Fruit fly (Drosophila melanogaster) whole organism, prepupa: ENCODE data around the gene Tsf2.

ENCODE experiments used
- Blimp-1 ChIP-seq: fragments of 200-800 bp; sonication (Bioruptor generic); optimal IDR thresholded peaks from 3 replicates; lab custom pipeline; 2017; ENCODE audit warnings: missing biosample characterization, missing genetic modification characterization, mild to moderate bottlenecking, moderate library complexity, missing genetic modification reagents
- CG10669 ChIP-seq: fragments of 200-800 bp; sonication (Bioruptor generic); optimal IDR thresholded peaks from 3 replicates; lab custom pipeline; 2018; ENCODE audit warnings: missing biosample characterization, mild to moderate bottlenecking, missing genetic modification characterization, moderate library complexity
- CG11294 ChIP-seq: fragments of 200-800 bp; sonication (Bioruptor generic); IDR thresholded peaks from 2 replicates; pipeline ENCODE4 v1.3.6; 2022; ENCODE audit warnings: missing biosample characterization, missing genetic modification characterization
- CG11762 ChIP-seq: fragments of 200-800 bp; sonication (Bioruptor generic); optimal IDR thresholded peaks from 3 replicates; lab custom pipeline; 2016; ENCODE audit warnings: missing biosample characterization, missing genetic modification characterization; ENCODE audit not compliant: insufficient read depth
- CG11902 ChIP-seq: fragments of 200-800 bp; sonication (Bioruptor generic); optimal IDR thresholded peaks from 3 replicates; lab custom pipeline; 2016; ENCODE audit warnings: missing biosample characterization, missing genetic modification characterization
- CG15336 ChIP-seq: fragments of 200-800 bp; sonication (Bioruptor generic); IDR thresholded peaks from 2 replicates; pipeline ENCODE4 v1.3.6; 2022; ENCODE audit warnings: missing biosample characterization, missing genetic modification characterization
- CG1621 ChIP-seq: fragments of 200-800 bp; sonication (Bioruptor generic); optimal IDR thresholded peaks from 3 replicates; lab custom pipeline; 2018; ENCODE audit warnings: missing biosample characterization, mild to moderate bottlenecking, missing genetic modification characterization
- CG16779 ChIP-seq: fragments of 200-800 bp; sonication (Bioruptor generic); optimal IDR thresholded peaks from 3 replicates; lab custom pipeline; 2017; ENCODE audit warnings: missing biosample characterization, mild to moderate bottlenecking, missing genetic modification characterization
- CG3032 ChIP-seq: fragments of 200-800 bp; optimal IDR thresholded peaks from 2 replicates; lab custom pipeline; 2019; ENCODE audit warnings: missing biosample characterization, mild to moderate bottlenecking, missing genetic modification characterization, moderate library complexity
- CG31627 ChIP-seq: fragments of 200-800 bp; sonication (Bioruptor generic); optimal IDR thresholded peaks from 3 replicates; lab custom pipeline; 2016; ENCODE audit warnings: missing biosample characterization, missing genetic modification characterization
- CG32006 ChIP-seq: fragments of 200-800 bp; sonication (Bioruptor generic); optimal IDR thresholded peaks from 3 replicates; lab custom pipeline; 2017; ENCODE audit warnings: missing biosample characterization, mild to moderate bottlenecking, missing genetic modification characterization
- CG34406 ChIP-seq: fragments of 200-800 bp; sonication (Bioruptor generic); optimal IDR thresholded peaks from 3 replicates; lab custom pipeline; 2016; ENCODE audit warnings: missing biosample characterization, missing genetic modification characterization
- CG4318 ChIP-seq: fragments of 200-800 bp; sonication (Bioruptor generic); optimal IDR thresholded peaks from 3 replicates; lab custom pipeline; 2017; ENCODE audit warnings: missing biosample characterization, mild to moderate bottlenecking, missing genetic modification characterization
- CG6163 ChIP-seq: fragments of 200-800 bp; sonication (Bioruptor generic); IDR thresholded peaks from 3 replicates; pipeline ENCODE4 v1.3.6; 2022; ENCODE audit warnings: missing biosample characterization, missing genetic modification characterization
- CG6276 ChIP-seq: fragments of 200-800 bp; sonication (Bioruptor generic); optimal IDR thresholded peaks from 2 replicates; lab custom pipeline; 2017; ENCODE audit warnings: missing biosample characterization, mild to moderate bottlenecking, missing genetic modification characterization
- CG6792 ChIP-seq: fragments of 200-800 bp; sonication (Bioruptor generic); optimal IDR thresholded peaks from 3 replicates; lab custom pipeline; 2016; ENCODE audit warnings: missing biosample characterization, missing genetic modification characterization
- CG6808 ChIP-seq: fragments of 200-800 bp; sonication (Bioruptor generic); optimal IDR thresholded peaks from 3 replicates; lab custom pipeline; 2017; ENCODE audit warnings: missing biosample characterization, missing genetic modification characterization, mild to moderate bottlenecking, moderate library complexity, missing genetic modification reagents
- CG6854 ChIP-seq: fragments of 200-800 bp; sonication (Bioruptor generic); optimal IDR thresholded peaks from 2 replicates; lab custom pipeline; 2017; ENCODE audit warnings: missing biosample characterization, mild to moderate bottlenecking, missing genetic modification characterization
- CG7368 ChIP-seq: fragments of 200-800 bp; sonication (Bioruptor generic); optimal IDR thresholded peaks from 3 replicates; lab custom pipeline; 2016; ENCODE audit warnings: missing biosample characterization, missing genetic modification characterization
- CG8119 ChIP-seq: fragments of 200-800 bp; sonication (Bioruptor generic); IDR thresholded peaks from 3 replicates; pipeline ENCODE4 v1.3.6; 2022; ENCODE audit warnings: missing biosample characterization, missing genetic modification characterization
- CG8319 ChIP-seq: fragments of 200-800 bp; sonication (Bioruptor generic); optimal IDR thresholded peaks from 3 replicates; lab custom pipeline; 2016; ENCODE audit warnings: missing biosample characterization, missing genetic modification characterization
- CG8632 ChIP-seq: fragments of 200-800 bp; sonication (Bioruptor generic); optimal IDR thresholded peaks from 3 replicates; lab custom pipeline; 2016; ENCODE audit warnings: missing biosample characterization, missing genetic modification characterization
- CG9139 ChIP-seq: fragments of 200-800 bp; sonication (Bioruptor generic); optimal IDR thresholded peaks from 3 replicates; lab custom pipeline; 2017; ENCODE audit warnings: missing biosample characterization, mild to moderate bottlenecking, missing genetic modification characterization
- Eip75B ChIP-seq: fragments of 200-800 bp; sonication (Bioruptor generic); optimal IDR thresholded peaks from 3 replicates; lab custom pipeline; 2016; ENCODE audit warnings: missing biosample characterization, missing genetic modification characterization
- Eip78C ChIP-seq: fragments of 200-800 bp; sonication (Bioruptor generic); peaks from one replicate; lab custom pipeline; 2016; ENCODE audit warnings: missing biosample characterization, missing genetic modification characterization
- Ets21C ChIP-seq: fragments of 200-800 bp; sonication (Bioruptor generic); optimal IDR thresholded peaks from 3 replicates; lab custom pipeline; 2016; ENCODE audit warnings: missing biosample characterization, missing genetic modification characterization
- Ets96B ChIP-seq: fragments of 200-800 bp; optimal IDR thresholded peaks from 2 replicates; lab custom pipeline; 2019; ENCODE audit warnings: missing biosample characterization, mild to moderate bottlenecking, missing genetic modification characterization, moderate library complexity
- Gug ChIP-seq: fragments of 200-800 bp; sonication (Bioruptor generic); IDR thresholded peaks from 2 replicates; pipeline ENCODE4 v1.3.6; 2022; ENCODE audit warnings: missing biosample characterization, missing genetic modification characterization
- Hr38 ChIP-seq: sonication (Bioruptor generic); optimal IDR thresholded peaks from 2 replicates; lab custom pipeline; 2016; ENCODE audit warnings: missing biosample characterization, missing genetic modification characterization
- Hr39 ChIP-seq: fragments of 200-800 bp; sonication (Bioruptor generic); optimal IDR thresholded peaks from 2 replicates; lab custom pipeline; 2016; ENCODE audit warnings: missing biosample characterization, missing genetic modification characterization
- Hr4 ChIP-seq: fragments of 200-800 bp; sonication (Bioruptor generic); optimal IDR thresholded peaks from 3 replicates; lab custom pipeline; 2016; ENCODE audit warnings: missing biosample characterization, missing genetic modification characterization
- Lpt ChIP-seq: fragments of 200-800 bp; sonication (Bioruptor generic); optimal IDR thresholded peaks from 3 replicates; lab custom pipeline; 2016; ENCODE audit warnings: missing biosample characterization, missing genetic modification characterization
- OdsH ChIP-seq: fragments of 200-800 bp; sonication (Bioruptor generic); optimal IDR thresholded peaks from 3 replicates; lab custom pipeline; 2016; ENCODE audit warnings: missing biosample characterization, missing genetic modification characterization
- Smox ChIP-seq: fragments of 200-800 bp; sonication (Bioruptor generic); optimal IDR thresholded peaks from 3 replicates; lab custom pipeline; 2016; ENCODE audit warnings: missing biosample characterization, missing genetic modification characterization
- Sox102F ChIP-seq: fragments of 200-800 bp; sonication (Bioruptor generic); optimal IDR thresholded peaks from 2 replicates; lab custom pipeline; 2016; ENCODE audit warnings: missing biosample characterization, mild to moderate bottlenecking, missing genetic modification characterization
- Sox14 ChIP-seq: fragments of 200-800 bp; sonication (Bioruptor generic); optimal IDR thresholded peaks from 3 replicates; lab custom pipeline; 2016; ENCODE audit warnings: missing biosample characterization, missing genetic modification characterization
- Sox15 ChIP-seq: fragments of 200-800 bp; sonication (Bioruptor generic); optimal IDR thresholded peaks from 3 replicates; lab custom pipeline; 2016; ENCODE audit warnings: missing biosample characterization, missing genetic modification characterization
- achi ChIP-seq: fragments of 200-800 bp; sonication (Bioruptor generic); optimal IDR thresholded peaks from 3 replicates; lab custom pipeline; 2016; ENCODE audit warnings: missing biosample characterization, missing genetic modification characterization
- cyc ChIP-seq: fragments of 200-800 bp; sonication (Bioruptor generic); optimal IDR thresholded peaks from 3 replicates; lab custom pipeline; 2016; ENCODE audit warnings: missing biosample characterization, missing genetic modification characterization
- dsx ChIP-seq: fragments of 200-800 bp; optimal IDR thresholded peaks from 3 replicates; lab custom pipeline; 2019; ENCODE audit warnings: missing biosample characterization, mild to moderate bottlenecking, missing genetic modification characterization, moderate library complexity; ENCODE audit not compliant: poor library complexity, severe bottlenecking
- eg ChIP-seq: fragments of 200-800 bp; sonication (Bioruptor generic); IDR thresholded peaks from 3 replicates; pipeline ENCODE4 v1.3.6; 2022; ENCODE audit warnings: missing biosample characterization, missing genetic modification characterization
- esn ChIP-seq: fragments of 200-800 bp; sonication (Bioruptor generic); optimal IDR thresholded peaks from 2 replicates; lab custom pipeline; 2016; ENCODE audit warnings: missing biosample characterization, mild to moderate bottlenecking, missing genetic modification characterization, moderate library complexity
- fd59A ChIP-seq: fragments of 200-800 bp; sonication (Bioruptor generic); optimal IDR thresholded peaks from 2 replicates; lab custom pipeline; 2017; ENCODE audit warnings: missing biosample characterization, mild to moderate bottlenecking, missing genetic modification characterization, missing genetic modification reagents
- fd85E ChIP-seq: fragments of 200-800 bp; sonication (Bioruptor generic); optimal IDR thresholded peaks from 3 replicates; lab custom pipeline; 2016; ENCODE audit warnings: missing biosample characterization, missing genetic modification characterization
- fkh ChIP-seq: fragments of 200-800 bp; sonication (Bioruptor generic); optimal IDR thresholded peaks from 3 replicates; lab custom pipeline; 2017; ENCODE audit warnings: missing biosample characterization, mild to moderate bottlenecking, missing genetic modification characterization, moderate library complexity
- lz ChIP-seq: fragments of 200-800 bp; sonication (Bioruptor generic); optimal IDR thresholded peaks from 3 replicates; lab custom pipeline; 2016; ENCODE audit warnings: missing biosample characterization, missing genetic modification characterization
- net ChIP-seq: fragments of 200-800 bp; sonication (Bioruptor generic); optimal IDR thresholded peaks from 3 replicates; lab custom pipeline; 2016; ENCODE audit warnings: missing biosample characterization, missing genetic modification characterization
- pdm3 ChIP-seq: fragments of 200-800 bp; sonication (Bioruptor generic); optimal IDR thresholded peaks from 3 replicates; lab custom pipeline; 2016; ENCODE audit warnings: missing biosample characterization, missing genetic modification characterization
- ss ChIP-seq, 2 experiments: fragments of 200-800 bp; sonication (Bioruptor generic); optimal IDR thresholded peaks; 2 replicates in 1 of 2; 3 replicates in 1 of 2; lab custom pipeline; 2017 to 2018; ENCODE audit warnings: mild to moderate bottlenecking in 2 of 2, missing biosample characterization in 2 of 2, missing genetic modification characterization in 2 of 2, moderate library complexity in 1 of 2
- svp ChIP-seq: fragments of 200-800 bp; sonication (Bioruptor generic); peaks from one replicate; lab custom pipeline; 2016; ENCODE audit warnings: missing biosample characterization, missing genetic modification characterization
- topi ChIP-seq: fragments of 200-800 bp; sonication (Bioruptor generic); optimal IDR thresholded peaks from 3 replicates; lab custom pipeline; 2016; ENCODE audit warnings: missing biosample characterization, missing genetic modification characterization
- vri ChIP-seq: fragments of 200-800 bp; sonication (Bioruptor generic); optimal IDR thresholded peaks from 3 replicates; lab custom pipeline; 2016; ENCODE audit warnings: missing biosample characterization, mild to moderate bottlenecking, missing genetic modification characterization

The Tsf2 gene

dm6 chr3L:12533392-12534070, at the start of gene Tsf2, which contains the start of gene CG34242:
Gene Tsf2 (minus strand): TSS chr3L:12533724.
Gene CG34242 (plus strand): TSS chr3L:12533996.
- TF ChIP-seq Sox102F (GFP tag; lab: Kevin White, UChicago): no peak
- TF ChIP-seq CG1621 (tag; lab: Kevin White, UChicago): peak; percentile 42
- peak; percentile 20 for TF ChIP-seq esn (GFP tag; lab: Kevin White, UChicago)
- TF ChIP-seq CG8632: no peak
- TF ChIP-seq eg (GFP tag; lab: Robert Waterston, UW): peak; percentile 95
- no peak for TF ChIP-seq Hr39 (GFP tag; lab: Kevin White, UChicago)
- no peak for TF ChIP-seq CG6276 (GFP tag; lab: Kevin White, UChicago)
- peak; percentile 89 for TF ChIP-seq Eip78C (GFP tag; lab: Kevin White, UChicago)
- no peak for TF ChIP-seq Hr4
- peak; percentile 82 for TF ChIP-seq CG11762 (GFP tag; lab: Kevin White, UChicago)
- no peak for TF ChIP-seq CG31627 (GFP tag; lab: Kevin White, UChicago)
- TF ChIP-seq CG9139 (GFP tag; lab: Kevin White, UChicago): peak; percentile 69
- peak; percentile 84 for TF ChIP-seq CG11902 (GFP tag; lab: Kevin White, UChicago)
- TF ChIP-seq CG6808 (GFP tag; lab: Kevin White, UChicago): no peak
- TF ChIP-seq CG6854: no peak
- TF ChIP-seq fd59A (GFP tag; lab: Kevin White, UChicago): no peak
- TF ChIP-seq CG4318 (GFP tag; lab: Kevin White, UChicago): no peak
- no peak for TF ChIP-seq CG32006
- TF ChIP-seq fd85E (GFP tag; lab: Kevin White, UChicago): no peak
- TF ChIP-seq CG7368: peak; percentile 37
- no peak for TF ChIP-seq Smox (GFP tag; lab: Kevin White, UChicago)
- peak; percentile 87 for TF ChIP-seq CG3032 (tag; lab: Kevin White, UChicago)
- TF ChIP-seq CG6163 (GFP tag; lab: Robert Waterston, UW): peak; percentile 95
- TF ChIP-seq CG16779 (tag; lab: Kevin White, UChicago): no peak
- TF ChIP-seq achi: no peak
- TF ChIP-seq net (GFP tag; lab: Kevin White, UChicago): no peak
- no peak for TF ChIP-seq Ets21C (GFP tag; lab: Kevin White, UChicago)
- no peak for TF ChIP-seq OdsH (GFP tag; lab: Kevin White, UChicago)
- TF ChIP-seq topi (GFP tag; lab: Kevin White, UChicago): peak; percentile 71
- peak; percentile 47 for TF ChIP-seq lz (GFP tag; lab: Kevin White, UChicago)
- TF ChIP-seq dsx (GFP tag; lab: Kevin White, UChicago): peak; percentile 88
- TF ChIP-seq Ets96B (tag; lab: Kevin White, UChicago): peak; percentile 81
- peak; percentile 85 for TF ChIP-seq cyc
- no peak for TF ChIP-seq Hr38 (GFP tag; lab: Kevin White, UChicago)
- peak; percentile 53 for TF ChIP-seq Blimp-1 (GFP tag; lab: Kevin White, UChicago)
- no peak for TF ChIP-seq CG34406 (GFP tag; lab: Kevin White, UChicago)
- TF ChIP-seq CG15336: peak; percentile 43
- no peak for TF ChIP-seq Sox15 (GFP tag; lab: Kevin White, UChicago)
- TF ChIP-seq Gug (GFP tag; lab: Robert Waterston, UW): peak; percentile 95
- no peak for TF ChIP-seq CG10669 (GFP tag; lab: Kevin White, UChicago)
- TF ChIP-seq vri: no peak
- TF ChIP-seq ss (GFP tag; optimal IDR thresholded peaks at IDR 0.05; lab: Kevin White, UChicago): peak; percentile 28 to 57
- no peak for TF ChIP-seq Sox14 (GFP tag; lab: Kevin White, UChicago)
- no peak for TF ChIP-seq svp (GFP tag; lab: Kevin White, UChicago)
- TF ChIP-seq fkh (GFP tag; lab: Kevin White, UChicago): peak; percentile 40
- no peak for TF ChIP-seq CG8119 (GFP tag; lab: Robert Waterston, UW)
- TF ChIP-seq Lpt (GFP tag; lab: Kevin White, UChicago): peak; percentile 85
- peak; percentile 83 for TF ChIP-seq CG11294 (GFP tag; lab: Robert Waterston, UW)
- peak; percentile 58 for TF ChIP-seq CG6792 (GFP tag; lab: Kevin White, UChicago)
- TF ChIP-seq Eip75B (GFP tag; lab: Kevin White, UChicago): no peak
- TF ChIP-seq CG8319 (GFP tag; lab: Kevin White, UChicago): peak; percentile 81
- TF ChIP-seq pdm3 (GFP tag; lab: Kevin White, UChicago): no peak
